Fruit fly (Drosophila melanogaster) S2 (cell line): Measurements from ENCODE around the gene CG33687.

Experiments
- CG8478 ChIP-seq: fragments of >200 bp; optimal IDR thresholded peaks from 2 replicates; lab custom pipeline; 2018
- CTCF ChIP-seq, 2 experiments: fragments of >200 bp; optimal IDR thresholded peaks; 2 replicates each; lab custom pipeline; 2018

The CG33687 gene

DNA sequence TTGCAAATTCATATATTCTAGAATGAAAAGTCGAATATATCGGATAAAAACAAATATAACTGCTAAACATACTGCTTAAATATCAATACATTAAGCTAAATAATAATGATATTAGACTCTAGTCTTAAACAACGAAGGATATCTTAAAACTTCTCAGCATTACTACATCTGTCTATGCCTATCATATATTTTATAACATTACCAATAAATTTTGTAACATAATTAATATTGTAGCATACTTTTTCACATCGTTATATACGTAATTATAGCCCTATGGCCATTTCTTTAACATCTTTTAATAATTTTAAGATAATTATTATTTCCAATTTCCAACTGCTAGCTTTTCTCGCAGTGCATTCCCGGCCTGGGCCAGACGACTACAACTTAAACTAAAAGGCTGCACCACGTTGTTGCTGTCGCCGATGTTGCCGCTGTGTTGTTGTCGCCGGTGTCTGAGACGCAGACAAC is 24.8 kb upstream of the CG33687 start:
- no peak for TF ChIP-seq CG8478 (lab: Kevin White, UChicago)
- TF ChIP-seq CTCF (optimal IDR thresholded peaks at IDR 0.05; lab: Kevin White, UChicago), result no peak

dm6 chr3L:16173818-16174601 is 23.7 kb upstream of the CG33687 start:
- TF ChIP-seq CG8478 (lab: Kevin White, UChicago) (no peak), CTCF (optimal IDR thresholded peaks at IDR 0.05; lab: Kevin White, UChicago) (no peak)

DNA sequence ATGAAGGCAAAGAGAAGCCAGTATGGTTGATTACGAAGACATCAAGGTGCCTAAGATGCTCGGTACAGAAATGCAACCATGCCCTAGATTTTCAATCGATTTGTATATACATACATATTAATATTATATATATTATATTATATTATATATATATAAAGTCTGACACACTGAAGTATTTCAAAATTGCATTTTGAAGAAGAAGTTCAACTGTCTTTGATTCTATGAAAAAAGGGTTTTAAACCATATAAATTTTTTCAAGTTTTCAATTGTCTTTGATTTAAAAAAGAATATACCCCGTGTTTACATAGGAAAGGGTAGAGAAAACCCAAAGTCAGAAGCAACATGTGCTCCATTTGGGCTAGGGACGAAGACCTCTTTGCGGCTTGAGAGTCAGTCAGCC is 22.9 kb upstream of the CG33687 start:
- TF ChIP-seq CG8478 (lab: Kevin White, UChicago) (no peak), CTCF (optimal IDR thresholded peaks at IDR 0.05; lab: Kevin White, UChicago) (no peak)

DNA sequence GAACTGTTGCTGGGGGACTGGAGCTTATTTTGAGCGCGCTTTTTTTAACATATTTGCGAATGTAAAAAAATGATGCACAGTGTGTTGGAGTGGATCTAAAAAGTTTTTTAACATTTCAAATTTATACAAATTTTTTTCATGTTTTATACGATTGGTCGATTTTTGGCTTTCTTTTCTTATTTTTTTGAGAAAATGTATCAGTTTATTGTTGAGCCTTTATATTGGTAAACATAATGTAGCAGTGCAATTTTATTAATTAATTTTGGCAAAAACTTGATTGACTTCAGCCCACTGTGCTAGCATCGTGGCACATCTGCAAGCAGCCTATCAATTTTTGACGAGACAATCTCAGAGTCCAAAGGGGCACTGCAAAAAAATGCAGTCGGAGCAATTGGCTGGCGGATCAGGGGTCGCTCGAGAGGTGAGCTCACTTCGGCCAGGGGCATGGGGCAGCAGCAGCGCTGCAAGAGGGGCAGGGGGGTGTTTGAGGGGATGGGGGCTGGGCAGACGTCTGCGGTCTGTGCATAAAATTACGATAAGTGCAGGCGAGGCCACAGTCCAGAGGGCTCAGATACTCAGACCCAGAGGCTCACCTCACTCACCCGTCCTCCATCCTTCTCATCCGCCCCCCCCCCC is 21.9 kb upstream of the CG33687 start:
- TF ChIP-seq CG8478 (lab: Kevin White, UChicago), result no peak
- TF ChIP-seq CTCF (optimal IDR thresholded peaks at IDR 0.05; lab: Kevin White, UChicago), result no peak

- no peak for TF ChIP-seq CTCF (optimal IDR thresholded peaks at IDR 0.05; lab: Kevin White, UChicago)
- TF ChIP-seq CG8478 (lab: Kevin White, UChicago), result no peak
Measured at dm6 chr3L:16176492-16176891, 21.2 kb upstream of the CG33687 start.

DNA sequence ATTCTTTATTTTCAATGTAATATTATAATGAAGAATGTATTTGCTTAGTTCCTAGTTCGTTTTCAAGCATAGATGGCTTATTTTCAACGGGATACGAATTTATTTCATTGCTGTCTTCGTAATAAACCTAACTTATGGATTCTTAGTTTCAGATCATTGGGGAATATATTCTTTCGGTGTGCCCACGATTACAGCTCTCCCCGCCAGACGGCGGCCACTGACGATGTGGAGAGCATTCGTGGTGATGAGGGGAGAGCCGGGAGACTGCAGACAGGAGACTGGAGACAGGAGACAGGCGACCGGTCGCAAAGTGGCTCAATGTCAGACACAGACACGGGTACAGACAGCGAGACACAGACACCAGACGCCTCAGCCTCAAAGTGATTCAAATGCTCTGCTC is 20.4 kb upstream of the CG33687 start:
- TF ChIP-seq CTCF (optimal IDR thresholded peaks at IDR 0.05; lab: Kevin White, UChicago) (no peak), CG8478 (lab: Kevin White, UChicago) (no peak)

- no peak for TF ChIP-seq CG8478 (lab: Kevin White, UChicago)
- no peak for TF ChIP-seq CTCF (optimal IDR thresholded peaks at IDR 0.05; lab: Kevin White, UChicago)
Measured at dm6 chr3L:16177751-16178150, 19.9 kb upstream of the CG33687 start.

DNA sequence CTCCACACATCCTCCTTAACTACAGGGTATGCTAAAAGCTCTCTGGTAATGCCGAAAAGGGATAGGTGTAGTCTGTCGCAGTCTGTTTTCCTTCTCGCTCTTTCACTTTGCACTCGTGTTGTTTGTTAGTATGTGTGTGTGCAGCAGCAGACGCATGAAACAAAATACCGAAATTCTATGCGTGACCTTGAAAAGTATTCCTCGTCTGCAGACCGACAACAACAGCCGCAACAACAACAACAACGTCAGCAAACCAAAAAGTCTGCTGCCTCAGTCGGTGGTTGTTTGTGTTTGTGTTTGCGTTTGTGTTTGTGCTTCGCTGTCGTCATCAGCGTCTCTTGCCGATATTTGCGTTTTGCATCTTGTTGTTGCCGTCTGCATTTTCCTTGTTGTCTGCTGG is 19.2 kb upstream of the CG33687 start:
- no peak for TF ChIP-seq CTCF (optimal IDR thresholded peaks at IDR 0.05; lab: Kevin White, UChicago)
- no peak for TF ChIP-seq CG8478 (lab: Kevin White, UChicago)

DNA sequence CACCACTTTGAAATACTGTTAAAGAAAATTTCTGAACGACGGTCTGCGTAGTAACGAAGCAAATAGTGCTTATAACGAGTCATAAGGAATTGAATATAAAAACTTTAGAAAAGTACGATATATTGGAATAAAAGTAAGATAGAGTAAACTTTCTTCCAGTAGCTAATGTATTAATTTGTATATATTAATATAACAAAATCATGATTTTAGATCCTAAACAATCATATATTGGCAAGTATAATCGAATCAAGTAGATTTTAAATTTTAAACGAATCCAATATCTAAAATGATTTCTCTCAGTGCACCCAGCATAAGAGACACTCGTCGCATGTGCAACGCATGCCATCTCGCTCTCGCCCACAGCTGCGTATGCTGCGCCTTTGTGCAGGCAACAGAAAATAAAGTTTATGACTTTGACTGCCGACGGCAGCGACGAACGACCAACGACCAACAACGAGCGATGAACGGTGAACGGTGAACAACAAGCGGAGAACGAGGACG is 16.3 kb upstream of the CG33687 start:
- no peak for TF ChIP-seq CTCF (optimal IDR thresholded peaks at IDR 0.05; lab: Kevin White, UChicago)
- TF ChIP-seq CG8478 (lab: Kevin White, UChicago), result no peak

- TF ChIP-seq CG8478 (lab: Kevin White, UChicago) (no peak), CTCF (optimal IDR thresholded peaks at IDR 0.05; lab: Kevin White, UChicago) (no peak)
Measured at dm6 chr3L:16182633-16183462, 14.8 kb upstream of the CG33687 start.

DNA sequence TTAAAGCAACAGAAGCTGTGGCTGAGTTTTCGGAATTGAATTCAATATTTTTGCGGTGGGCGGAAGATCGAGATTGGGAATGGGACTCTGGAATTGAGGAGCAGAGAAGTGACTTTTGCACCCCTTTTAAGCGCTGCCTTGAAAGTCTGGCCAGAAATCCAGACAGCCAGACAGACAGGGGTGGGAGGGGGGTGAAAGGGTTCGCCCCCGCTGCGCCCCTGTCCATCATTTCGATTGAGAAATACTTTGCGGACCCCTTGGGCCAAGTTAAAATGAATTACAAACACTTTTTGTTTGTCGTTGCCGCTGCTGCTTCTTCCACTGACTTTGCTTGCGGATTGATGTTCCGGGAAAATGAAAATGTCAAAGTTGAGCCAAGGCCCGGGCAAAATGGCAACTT is 14.2 kb upstream of the CG33687 start:
- TF ChIP-seq CTCF (optimal IDR thresholded peaks at IDR 0.05; lab: Kevin White, UChicago), result no peak
- no peak for TF ChIP-seq CG8478 (lab: Kevin White, UChicago)

dm6 chr3L:16189058-16189924 is 8.4 kb upstream of the CG33687 start:
- no peak for TF ChIP-seq CTCF (optimal IDR thresholded peaks at IDR 0.05; lab: Kevin White, UChicago)
- no peak for TF ChIP-seq CG8478 (lab: Kevin White, UChicago)

DNA sequence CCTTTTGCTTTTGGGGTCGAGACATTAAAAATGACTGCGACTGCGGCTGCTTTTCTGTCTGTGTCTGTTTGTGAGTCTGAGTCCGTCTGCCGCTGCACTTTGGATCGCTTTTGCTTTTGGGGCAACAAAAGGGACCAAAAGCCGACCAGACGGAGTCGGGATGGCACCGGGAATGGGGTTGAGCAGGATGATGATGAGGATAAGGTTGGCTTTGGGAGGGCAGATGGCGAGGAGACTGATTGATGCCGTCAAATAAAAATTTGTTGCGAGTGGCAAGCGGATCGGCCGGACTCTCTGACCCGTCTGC is 7.8 kb upstream of the CG33687 start:
- TF ChIP-seq CG8478 (lab: Kevin White, UChicago) (no peak), CTCF (optimal IDR thresholded peaks at IDR 0.05; lab: Kevin White, UChicago) (no peak)

dm6 chr3L:16190885-16191284 is 6.8 kb upstream of the CG33687 start:
- TF ChIP-seq CTCF (optimal IDR thresholded peaks at IDR 0.05; lab: Kevin White, UChicago) (no peak), CG8478 (lab: Kevin White, UChicago) (no peak)
